Worm (Caenorhabditis elegans): ENCODE data around the gene F13D11.3.
A peak's percentile ranks its signal among the peaks of the same experiment; 100 is the strongest.

The F13D11.3 gene

ce11 chrX:5781294-5781693 lies 24.4 kb downstream of the F13D11.3 start:
- no peak for TF ChIP-seq flt-1 (GFP tag; IDR thresholded peaks at IDR 0.05)
- no peak for TF ChIP-seq ref-1 (GFP tag; conservative IDR thresholded peaks at IDR 0.05)
- TF ChIP-seq klf-2 (GFP tag; conservative IDR thresholded peaks at IDR 0.05), result no peak
- TF ChIP-seq cog-1 (tag; optimal IDR thresholded peaks at IDR 0.05), result no peak
- no peak for TF ChIP-seq med-1 (GFP tag; optimal IDR thresholded peaks at IDR 0.05; ENCODE audit: insufficient read depth)
- TF ChIP-seq ztf-23 (GFP tag; IDR thresholded peaks at IDR 0.05), result no peak
- no peak for TF ChIP-seq ztf-29 (GFP tag; IDR thresholded peaks at IDR 0.05)
- no peak for TF ChIP-seq T22C8.4 (GFP tag; IDR thresholded peaks at IDR 0.05)
- no peak for TF ChIP-seq tab-1 (GFP tag; IDR thresholded peaks at IDR 0.05)

- TF ChIP-seq T22C8.4 (GFP tag; IDR thresholded peaks at IDR 0.05), result 0 out of 2 replicates have a peak, but pooled peaks have one; percentile 6
- no peak for TF ChIP-seq ref-1 (GFP tag; conservative IDR thresholded peaks at IDR 0.05)
- TF ChIP-seq cog-1 (tag; optimal IDR thresholded peaks at IDR 0.05), result peak; percentile 62
These were observed 25.0 kb downstream of the F13D11.3 start, which contains the start of gene sft-4 for ce11 chrX:5780672-5781182. sft-4 (minus strand) TSS chrX:5780722.

ce11 chrX:5775804-5776252 lies 29.9 kb downstream of the F13D11.3 start:
- TF ChIP-seq klf-2 (GFP tag; conservative IDR thresholded peaks at IDR 0.05) (no peak), cog-1 (tag; optimal IDR thresholded peaks at IDR 0.05) (peak; percentile 35), ztf-23 (GFP tag; IDR thresholded peaks at IDR 0.05) (0 out of 2 replicates have a peak, but pooled peaks have one; percentile 42), flt-1 (GFP tag; IDR thresholded peaks at IDR 0.05) (no peak; the same call in 1 of the 2 replicates), tab-1 (GFP tag; IDR thresholded peaks at IDR 0.05) (peak; percentile 72; the same call in 1 of the 2 replicates), ref-1 (GFP tag; conservative IDR thresholded peaks at IDR 0.05) (no peak), T22C8.4 (GFP tag; IDR thresholded peaks at IDR 0.05) (no peak), med-1 (GFP tag; optimal IDR thresholded peaks at IDR 0.05; ENCODE audit: insufficient read depth) (no peak), ztf-29 (GFP tag; IDR thresholded peaks at IDR 0.05) (no peak)

- TF ChIP-seq T22C8.4 (GFP tag; IDR thresholded peaks at IDR 0.05) (no peak), tab-1 (GFP tag; IDR thresholded peaks at IDR 0.05) (no peak), klf-2 (GFP tag; conservative IDR thresholded peaks at IDR 0.05) (no peak), ref-1 (GFP tag; conservative IDR thresholded peaks at IDR 0.05) (no peak), flt-1 (GFP tag; IDR thresholded peaks at IDR 0.05) (no peak), ztf-23 (GFP tag; IDR thresholded peaks at IDR 0.05) (no peak), cog-1 (tag; optimal IDR thresholded peaks at IDR 0.05) (no peak), ztf-29 (GFP tag; IDR thresholded peaks at IDR 0.05) (no peak), med-1 (GFP tag; optimal IDR thresholded peaks at IDR 0.05; ENCODE audit: insufficient read depth) (no peak)
These were observed 32.3 kb downstream of the F13D11.3 start, which contains the start of gene sym-3 for ce11 chrX:5773471-5773870. sym-3 (plus strand) TSS chrX:5773771.

ce11 chrX:5772538-5773154 lies 33.1 kb downstream of the F13D11.3 start:
- no peak for TF ChIP-seq ztf-23 (GFP tag; IDR thresholded peaks at IDR 0.05)
- no peak for TF ChIP-seq med-1 (GFP tag; optimal IDR thresholded peaks at IDR 0.05; ENCODE audit: insufficient read depth)
- TF ChIP-seq tab-1 (GFP tag; IDR thresholded peaks at IDR 0.05), result no peak
- TF ChIP-seq klf-2 (GFP tag; conservative IDR thresholded peaks at IDR 0.05), result no peak

ce11 chrX:5770648-5771047 lies 35.1 kb downstream of the F13D11.3 start, which contains the start of gene C54H2.4:
C54H2.4 (minus strand) TSS chrX:5770748.
- TF ChIP-seq ztf-23 (GFP tag; IDR thresholded peaks at IDR 0.05), result no peak
- no peak for TF ChIP-seq cog-1 (tag; optimal IDR thresholded peaks at IDR 0.05)
- TF ChIP-seq ref-1 (GFP tag; conservative IDR thresholded peaks at IDR 0.05), result no peak
- TF ChIP-seq ztf-29 (GFP tag; IDR thresholded peaks at IDR 0.05), result no peak
- no peak for TF ChIP-seq tab-1 (GFP tag; IDR thresholded peaks at IDR 0.05)
- TF ChIP-seq T22C8.4 (GFP tag; IDR thresholded peaks at IDR 0.05), result no peak
- no peak for TF ChIP-seq flt-1 (GFP tag; IDR thresholded peaks at IDR 0.05)
- no peak for TF ChIP-seq med-1 (GFP tag; optimal IDR thresholded peaks at IDR 0.05; ENCODE audit: insufficient read depth)
- TF ChIP-seq klf-2 (GFP tag; conservative IDR thresholded peaks at IDR 0.05), result no peak

ce11 chrX:5764739-5765138 lies 41.0 kb downstream of the F13D11.3 start:
- TF ChIP-seq ztf-23 (GFP tag; IDR thresholded peaks at IDR 0.05), result no peak
- TF ChIP-seq flt-1 (GFP tag; IDR thresholded peaks at IDR 0.05), result no peak

- TF ChIP-seq klf-2 (GFP tag; conservative IDR thresholded peaks at IDR 0.05), result no peak
- TF ChIP-seq med-1 (GFP tag; optimal IDR thresholded peaks at IDR 0.05; ENCODE audit: insufficient read depth), result no peak
- TF ChIP-seq tab-1 (GFP tag; IDR thresholded peaks at IDR 0.05), result peak; percentile 68; the same call in 1 of the 2 replicates
- TF ChIP-seq ref-1 (GFP tag; conservative IDR thresholded peaks at IDR 0.05), result no peak
- peak; percentile 52 for TF ChIP-seq cog-1 (tag; optimal IDR thresholded peaks at IDR 0.05)
- TF ChIP-seq flt-1 (GFP tag; IDR thresholded peaks at IDR 0.05), result 0 out of 2 replicates have a peak, but pooled peaks have one; percentile 9
- TF ChIP-seq ztf-29 (GFP tag; IDR thresholded peaks at IDR 0.05), result no peak
- no peak for TF ChIP-seq ztf-23 (GFP tag; IDR thresholded peaks at IDR 0.05)
- no peak for TF ChIP-seq T22C8.4 (GFP tag; IDR thresholded peaks at IDR 0.05)
These were observed 41.8 kb downstream of the F13D11.3 start for ce11 chrX:5763904-5764303.

- TF ChIP-seq flt-1 (GFP tag; IDR thresholded peaks at IDR 0.05), result no peak
These were observed 42.4 kb downstream of the F13D11.3 start, which contains the start of gene tag-294 for ce11 chrX:5763292-5763691. tag-294 (minus strand) TSS chrX:5763392.
